Worm (Caenorhabditis elegans): ENCODE data around the gene rpl-38.

rpl-38 gene

DNA sequence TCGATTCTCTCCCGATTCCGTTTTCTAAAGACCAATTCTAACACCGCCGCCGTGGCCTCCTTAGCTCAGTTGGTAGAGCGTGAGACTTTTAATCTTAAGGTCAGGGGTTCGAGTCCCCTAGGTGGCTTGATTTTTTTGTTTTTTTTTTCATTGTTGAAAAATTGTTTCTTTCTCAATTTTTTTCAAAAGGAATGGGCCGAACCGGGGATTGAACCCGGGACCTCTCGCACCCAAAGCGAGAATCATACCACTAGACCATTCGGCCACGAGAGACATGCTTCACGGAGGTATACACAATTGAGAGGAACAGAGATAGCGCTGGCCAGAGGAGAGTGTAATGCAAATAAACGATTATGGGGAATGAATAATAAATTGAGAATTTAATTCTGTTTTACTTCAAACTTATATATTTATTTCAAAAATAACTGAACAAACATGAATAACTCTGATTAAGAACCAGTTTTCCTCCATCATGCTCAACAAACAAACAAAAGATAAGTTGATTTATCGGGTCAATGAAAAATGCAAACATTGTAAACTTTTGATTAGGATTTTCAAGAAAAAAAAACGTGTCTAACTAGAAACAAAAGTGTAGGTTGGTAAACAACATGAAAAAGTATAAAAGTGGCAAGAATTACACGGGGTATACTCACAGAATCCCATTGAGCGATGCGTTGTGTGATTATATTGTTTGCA lies 46.8 kb upstream of the rpl-38 start, which contains the start of gene pqn-71 (continued):
- peak; percentile 94 to 95 for TF ChIP-seq madf-5 (GFP tag; IDR thresholded peaks at IDR 0.05)
- TF ChIP-seq nhr-76 (tag; optimal IDR thresholded peaks at IDR 0.05), result peak; percentile 12
- TF ChIP-seq unc-62 (GFP tag; optimal IDR thresholded peaks at IDR 0.05 in 1 of 2), result peak in 1 of 2 experiments; percentile 15
- TF ChIP-seq unc-62 (tag; optimal IDR thresholded peaks at IDR 0.05), result no peak
- TF ChIP-seq cey-2 (tag; optimal IDR thresholded peaks at IDR 0.05; ENCODE audit: borderline replicate concordance, insufficient read depth), result peak; percentile 70
- peak; percentile 46 for TF ChIP-seq nhr-237 (tag; optimal IDR thresholded peaks at IDR 0.05)
- no peak for TF ChIP-seq fos-1 (tag; optimal IDR thresholded peaks at IDR 0.05)
- TF ChIP-seq mdt-29 (GFP tag; IDR thresholded peaks at IDR 0.05), result peak; percentile 93
- TF ChIP-seq ZK546.5 (tag; optimal IDR thresholded peaks at IDR 0.05), result no peak
- TF ChIP-seq Y5F2A.4 (GFP tag; optimal IDR thresholded peaks at IDR 0.05), result peak; percentile 81
- TF ChIP-seq F37D6.2 (tag; optimal IDR thresholded peaks at IDR 0.05), result peak; percentile 83
- peak; percentile 93 for TF ChIP-seq ceh-44 (GFP tag; IDR thresholded peaks at IDR 0.05)
- no peak for TF ChIP-seq lsy-2 (tag; optimal IDR thresholded peaks at IDR 0.05)
- peak; percentile 48 for TF ChIP-seq aly-2 (tag; optimal IDR thresholded peaks at IDR 0.05)
- no peak for TF ChIP-seq ceh-82 (tag; optimal IDR thresholded peaks at IDR 0.05)
- TF ChIP-seq nhr-102 (tag; optimal IDR thresholded peaks at IDR 0.05), result no peak
- TF ChIP-seq set-16 (GFP tag; IDR thresholded peaks at IDR 0.05), result peak; percentile 63; the same call in 1 of the 2 replicates
- TF ChIP-seq F49E8.2 (tag; optimal IDR thresholded peaks at IDR 0.05; ENCODE audit: borderline replicate concordance), result peak; percentile 91
- peak; percentile 76 for TF ChIP-seq mxl-3 (GFP tag; optimal IDR thresholded peaks at IDR 0.05)
- TF ChIP-seq ztf-11 (tag; optimal IDR thresholded peaks at IDR 0.05), result no peak
- TF ChIP-seq lin-29 (GFP tag; IDR thresholded peaks at IDR 0.05), result peak; percentile 93
- TF ChIP-seq daf-19 (GFP tag; conservative IDR thresholded peaks at IDR 0.05), result peak; percentile 82; the same call in 1 of the 2 replicates
- peak; percentile 93 for TF ChIP-seq D1046.2 (GFP tag; IDR thresholded peaks at IDR 0.05)
- TF ChIP-seq Y105C5A.15 (GFP tag; IDR thresholded peaks at IDR 0.05), result peak; percentile 97
- TF ChIP-seq dmd-6 (GFP tag; IDR thresholded peaks at IDR 0.05), result peak; percentile 94
- peak; percentile 91 to 96 for TF ChIP-seq daf-16 (GFP tag; optimal IDR thresholded peaks at IDR 0.05)
- TF ChIP-seq daf-16 (tag; optimal IDR thresholded peaks at IDR 0.05), result peak; percentile 84
- no peak for TF ChIP-seq zag-1 (tag; optimal IDR thresholded peaks at IDR 0.05)
- TF ChIP-seq unc-39 (tag; optimal IDR thresholded peaks at IDR 0.05), result no peak
- TF ChIP-seq dpl-1 (GFP tag; optimal IDR thresholded peaks at IDR 0.05), result peak; percentile 66
- peak; percentile 52 for TF ChIP-seq fkh-10 (GFP tag; optimal IDR thresholded peaks at IDR 0.05)
- TF ChIP-seq egl-43 (GFP tag; IDR thresholded peaks at IDR 0.05), result peak; percentile 97
- TF ChIP-seq mep-1 (tag; optimal IDR thresholded peaks at IDR 0.05), result peak; percentile 96
- no peak for TF ChIP-seq egl-27 (tag; optimal IDR thresholded peaks at IDR 0.05)
- peak; percentile 26 for TF ChIP-seq attf-4 (tag; optimal IDR thresholded peaks at IDR 0.05)
- TF ChIP-seq tra-1 (GFP tag; IDR thresholded peaks at IDR 0.05), result peak; percentile 97
- TF ChIP-seq T20F7.1 (GFP tag; optimal IDR thresholded peaks at IDR 0.05), result no peak
- TF ChIP-seq nhr-77 (tag; optimal IDR thresholded peaks at IDR 0.05), result no peak
- no peak for TF ChIP-seq ceh-62 (tag; optimal IDR thresholded peaks at IDR 0.05)
- peak; percentile 99 for TF ChIP-seq dve-1 (tag; optimal IDR thresholded peaks at IDR 0.05; ENCODE audit: insufficient read depth)
- TF ChIP-seq lim-7 (GFP tag; IDR thresholded peaks at IDR 0.05), result peak; percentile 92
- TF ChIP-seq spr-3 (GFP tag; optimal IDR thresholded peaks at IDR 0.05), result peak; percentile 91
- peak; percentile 92 for TF ChIP-seq sdz-12 (GFP tag; optimal IDR thresholded peaks at IDR 0.05)
- TF ChIP-seq snpc-4 (tag; optimal IDR thresholded peaks at IDR 0.05), result peak; percentile 27
- TF ChIP-seq pha-4 (GFP tag; IDR thresholded peaks at IDR 0.05), result no peak; the same call in none of the 2 replicates
- peak; percentile 53 for TF ChIP-seq pha-4 (tag; optimal IDR thresholded peaks at IDR 0.05)
- peak; percentile 60 for TF ChIP-seq ZK337.2 (GFP tag; IDR thresholded peaks at IDR 0.05)
- peak; percentile 75 for TF ChIP-seq jun-1 (tag; optimal IDR thresholded peaks at IDR 0.05)
- peak; percentile 89 for TF ChIP-seq hlh-11 (tag; optimal IDR thresholded peaks at IDR 0.05)
- peak; percentile 89 for TF ChIP-seq lin-38 (GFP tag; IDR thresholded peaks at IDR 0.05)
- peak; percentile 94 for TF ChIP-seq madf-9 (GFP tag; conservative IDR thresholded peaks at IDR 0.05)

All from whole organism, L4 larva.